Fruit fly (Drosophila melanogaster): ENCODE data around the gene kdn.
"Not testable (repeated sequence)": the region's sequence is repeated elsewhere in the genome, so short reads cannot be mapped to it uniquely, and the experiment has no call there.

kdn gene

dm6 chrX:6365632-6366356, 15.4 kb downstream of the kdn start, which contains the start of the genes swa and Marf:
Gene swa (minus strand): TSS chrX:6365708.
Gene Marf (plus strand): TSS chrX:6365949.
- TF ChIP-seq CG14711 (tag; optimal IDR thresholded peaks at IDR 0.05): no peak
- TF ChIP-seq kay (GFP tag; ENCODE audit: borderline replicate concordance): peak; percentile 88

- peak; percentile 97 for TF ChIP-seq bab1 (GFP tag; optimal IDR thresholded peaks at IDR 0.05)
- TF ChIP-seq CG12768 (GFP tag; optimal IDR thresholded peaks at IDR 0.05): peak; percentile 95
- peak; percentile 93 for TF ChIP-seq CG14711 (tag; optimal IDR thresholded peaks at IDR 0.05)
- peak; percentile 94 for TF ChIP-seq CG11617 (GFP tag; optimal IDR thresholded peaks at IDR 0.05)
- TF ChIP-seq CG5204 (GFP tag; optimal IDR thresholded peaks at IDR 0.05): peak; percentile 90
- peak; percentile 93 for TF ChIP-seq CG7045 (GFP tag; optimal IDR thresholded peaks at IDR 0.05)
- TF ChIP-seq CG7101 (tag; optimal IDR thresholded peaks at IDR 0.05): peak; percentile 98
- TF ChIP-seq pad (GFP tag; optimal IDR thresholded peaks at IDR 0.05): peak; percentile 87
- peak; percentile 89 for TF ChIP-seq cic (GFP tag; optimal IDR thresholded peaks at IDR 0.05)
- no peak for TF ChIP-seq cnc (optimal IDR thresholded peaks at IDR 0.05)
- peak; percentile 93 for TF ChIP-seq Hr96 (GFP tag; optimal IDR thresholded peaks at IDR 0.05)
- TF ChIP-seq CG33017 (tag; optimal IDR thresholded peaks at IDR 0.05): peak; percentile 92
- peak; percentile 78 for TF ChIP-seq tj (GFP tag; optimal IDR thresholded peaks at IDR 0.05)
- peak; percentile 94 for TF ChIP-seq CG1620 (GFP tag; optimal IDR thresholded peaks at IDR 0.05)
- TF ChIP-seq toe (GFP tag; optimal IDR thresholded peaks at IDR 0.05): peak; percentile 89
- TF ChIP-seq Mnt (GFP tag; optimal IDR thresholded peaks at IDR 0.05): peak; percentile 95
- peak; percentile 71 for TF ChIP-seq ovo (GFP tag; optimal IDR thresholded peaks at IDR 0.05)
- peak; percentile 93 for TF ChIP-seq Crg-1 (GFP tag; optimal IDR thresholded peaks at IDR 0.05)
- TF ChIP-seq Clk (GFP tag; optimal IDR thresholded peaks at IDR 0.05): peak; percentile 82
- peak; percentile 4 for TF ChIP-seq kay (GFP tag; ENCODE audit: borderline replicate concordance)
Measured at dm6 chrX:6366357-6366691, 15.9 kb downstream of the kdn start.

dm6 chrX:6372769-6373197, 22.4 kb downstream of the kdn start, which contains the start of gene PpV:
Gene PpV (minus strand): TSS chrX:6372915.
- TF ChIP-seq bab1 (GFP tag; optimal IDR thresholded peaks at IDR 0.05): peak; percentile 34
- no peak for TF ChIP-seq kay (GFP tag; ENCODE audit: borderline replicate concordance)
- peak; percentile 26 for TF ChIP-seq CG7101 (tag; optimal IDR thresholded peaks at IDR 0.05)
- TF ChIP-seq CG14711 (tag; optimal IDR thresholded peaks at IDR 0.05): peak; percentile 54
- TF ChIP-seq Clk (GFP tag; optimal IDR thresholded peaks at IDR 0.05): no peak
- TF ChIP-seq CG1620 (GFP tag; optimal IDR thresholded peaks at IDR 0.05): peak; percentile 31
- peak; percentile 26 for TF ChIP-seq Mnt (GFP tag; optimal IDR thresholded peaks at IDR 0.05)
- TF ChIP-seq ovo (GFP tag; optimal IDR thresholded peaks at IDR 0.05): no peak
- TF ChIP-seq tj (GFP tag; optimal IDR thresholded peaks at IDR 0.05): no peak
- no peak for TF ChIP-seq toe (GFP tag; optimal IDR thresholded peaks at IDR 0.05)
- TF ChIP-seq Crg-1 (GFP tag; optimal IDR thresholded peaks at IDR 0.05): no peak
- TF ChIP-seq CG11617 (GFP tag; optimal IDR thresholded peaks at IDR 0.05): no peak
- no peak for TF ChIP-seq CG12768 (GFP tag; optimal IDR thresholded peaks at IDR 0.05)
- no peak for TF ChIP-seq cic (GFP tag; optimal IDR thresholded peaks at IDR 0.05)
- TF ChIP-seq CG7045 (GFP tag; optimal IDR thresholded peaks at IDR 0.05): no peak
- TF ChIP-seq CG33017 (tag; optimal IDR thresholded peaks at IDR 0.05): no peak
- no peak for TF ChIP-seq pad (GFP tag; optimal IDR thresholded peaks at IDR 0.05)
- no peak for TF ChIP-seq Hr96 (GFP tag; optimal IDR thresholded peaks at IDR 0.05)
- no peak for TF ChIP-seq cnc (optimal IDR thresholded peaks at IDR 0.05)

- TF ChIP-seq CG12768 (GFP tag; optimal IDR thresholded peaks at IDR 0.05) (no peak), toe (GFP tag; optimal IDR thresholded peaks at IDR 0.05) (no peak), Mnt (GFP tag; optimal IDR thresholded peaks at IDR 0.05) (no peak), Clk (GFP tag; optimal IDR thresholded peaks at IDR 0.05) (no peak), CG7045 (GFP tag; optimal IDR thresholded peaks at IDR 0.05) (no peak), CG33017 (tag; optimal IDR thresholded peaks at IDR 0.05) (no peak), CG11617 (GFP tag; optimal IDR thresholded peaks at IDR 0.05) (no peak), CG7101 (tag; optimal IDR thresholded peaks at IDR 0.05) (no peak), Crg-1 (GFP tag; optimal IDR thresholded peaks at IDR 0.05) (no peak), CG14711 (tag; optimal IDR thresholded peaks at IDR 0.05) (no peak), cnc (optimal IDR thresholded peaks at IDR 0.05) (no peak), pad (GFP tag; optimal IDR thresholded peaks at IDR 0.05) (no peak), cic (GFP tag; optimal IDR thresholded peaks at IDR 0.05) (no peak), CG1620 (GFP tag; optimal IDR thresholded peaks at IDR 0.05) (no peak), kay (GFP tag; ENCODE audit: borderline replicate concordance) (no peak), ovo (GFP tag; optimal IDR thresholded peaks at IDR 0.05) (no peak), bab1 (GFP tag; optimal IDR thresholded peaks at IDR 0.05) (no peak)
Measured at dm6 chrX:6375636-6376035, 25.2 kb downstream of the kdn start.

dm6 chrX:6376748-6377147, 26.3 kb downstream of the kdn start:
- TF ChIP-seq kay (GFP tag; ENCODE audit: borderline replicate concordance) (no peak), bab1 (GFP tag; optimal IDR thresholded peaks at IDR 0.05) (no peak), Crg-1 (GFP tag; optimal IDR thresholded peaks at IDR 0.05) (no peak), cnc (optimal IDR thresholded peaks at IDR 0.05) (no peak), ovo (GFP tag; optimal IDR thresholded peaks at IDR 0.05) (no peak), Clk (GFP tag; optimal IDR thresholded peaks at IDR 0.05) (no peak), cic (GFP tag; optimal IDR thresholded peaks at IDR 0.05) (no peak), CG7045 (GFP tag; optimal IDR thresholded peaks at IDR 0.05) (no peak), CG7101 (tag; optimal IDR thresholded peaks at IDR 0.05) (no peak), pad (GFP tag; optimal IDR thresholded peaks at IDR 0.05) (no peak), toe (GFP tag; optimal IDR thresholded peaks at IDR 0.05) (no peak), CG1620 (GFP tag; optimal IDR thresholded peaks at IDR 0.05) (no peak)

dm6 chrX:6383920-6384319, 33.5 kb downstream of the kdn start, which contains the start of gene CG33664:
Gene CG33664 (plus strand): TSS chrX:6384220.
- TF ChIP-seq toe, Mnt, CG5204 (GFP tag; optimal IDR thresholded peaks at IDR 0.05): not testable (repeated sequence)
